Worm (Caenorhabditis elegans): ENCODE measurements around the gene rps-23.

Gene rps-23

ce11 chrIV:12391003-12391637 lies at the start of gene rps-23, which contains the start of gene dpm-3 (continued):
- peak; percentile 92 for TF ChIP-seq mcd-1 (GFP tag; IDR thresholded peaks at IDR 0.05)
- TF ChIP-seq die-1 (tag; optimal IDR thresholded peaks at IDR 0.05): no peak
- no peak for TF ChIP-seq F55B11.4 (tag; optimal IDR thresholded peaks at IDR 0.05; ENCODE audit: borderline replicate concordance, insufficient read depth)
- no peak for TF ChIP-seq F37B4.10 (GFP tag; IDR thresholded peaks at IDR 0.05)
- TF ChIP-seq rcor-1 (GFP tag; IDR thresholded peaks at IDR 0.05): peak; percentile 90
- peak; percentile 68 to 85 for TF ChIP-seq rec-8 (tag; optimal IDR thresholded peaks at IDR 0.05)
- peak; percentile 89 for TF ChIP-seq athp-1 (tag; optimal IDR thresholded peaks at IDR 0.05)
- TF ChIP-seq cebp-2 (GFP tag; IDR thresholded peaks at IDR 0.05): peak; percentile 91; the same call in 1 of the 2 replicates
- peak; percentile 95 for TF ChIP-seq attf-5 (GFP tag; optimal IDR thresholded peaks at IDR 0.05)
- 0 out of 2 replicates have a peak, but pooled peaks have one; percentile 19 for TF ChIP-seq bed-1 (GFP tag; IDR thresholded peaks at IDR 0.05)
- TF ChIP-seq F23B12.7 (tag; optimal IDR thresholded peaks at IDR 0.05; ENCODE audit: insufficient read depth): peak; percentile 93
- peak; percentile 50 for TF ChIP-seq snpc-4 (GFP tag; optimal IDR thresholded peaks at IDR 0.05)
- TF ChIP-seq snpc-4 (tag; optimal IDR thresholded peaks at IDR 0.05): peak; percentile 65 to 82 (median 76)
- TF ChIP-seq B0019.2 (GFP tag; conservative IDR thresholded peaks at IDR 0.05): peak; percentile 96
- peak; percentile 14 for TF ChIP-seq mel-28 (tag; optimal IDR thresholded peaks at IDR 0.05; ENCODE audit: borderline replicate concordance)
- TF ChIP-seq K11D2.4 (GFP tag; IDR thresholded peaks at IDR 0.05): peak; percentile 88
- TF ChIP-seq attf-6 (GFP tag; IDR thresholded peaks at IDR 0.05): peak; percentile 86
- peak; percentile 97 for TF ChIP-seq let-526 (GFP tag; IDR thresholded peaks at IDR 0.05)
- TF ChIP-seq fkh-3 (tag; optimal IDR thresholded peaks at IDR 0.05): no peak
- peak in 2 of 3 experiments; percentile 18 to 86 for TF ChIP-seq lin-35 (GFP tag; optimal IDR thresholded peaks at IDR 0.05)
- TF ChIP-seq Y56A3A.18 (GFP tag; IDR thresholded peaks at IDR 0.05): peak; percentile 84
- TF ChIP-seq madf-6 (GFP tag; IDR thresholded peaks at IDR 0.05): peak; percentile 95
- TF ChIP-seq zim-3 (tag; optimal IDR thresholded peaks at IDR 0.05): peak; percentile 68
- TF ChIP-seq lsl-1 (GFP tag; optimal IDR thresholded peaks at IDR 0.05): peak; percentile 98
- peak; percentile 94 for TF ChIP-seq snpc-1.3 (tag; optimal IDR thresholded peaks at IDR 0.05; ENCODE audit: insufficient read depth)
- TF ChIP-seq ekl-4 (GFP tag; IDR thresholded peaks at IDR 0.05): peak; percentile 95
- peak; percentile 60; the same call in 1 of the 2 replicates for TF ChIP-seq B0336.3 (GFP tag; IDR thresholded peaks at IDR 0.05)
- no peak for TF ChIP-seq hlh-26 (GFP tag; conservative IDR thresholded peaks at IDR 0.05)
- no peak for TF ChIP-seq nfya-1 (tag; optimal IDR thresholded peaks at IDR 0.05; ENCODE audit: borderline replicate concordance, insufficient read depth)
- TF ChIP-seq rpc-1 (optimal IDR thresholded peaks at IDR 0.05): peak; percentile 15
- TF ChIP-seq rpc-1 (tag; optimal IDR thresholded peaks at IDR 0.05): peak; percentile 6
- peak; percentile 61; the same call in 1 of the 2 replicates for TF ChIP-seq lin-26 (GFP tag; IDR thresholded peaks at IDR 0.05)
- no peak for TF ChIP-seq nhr-179 (tag; optimal IDR thresholded peaks at IDR 0.05)
- TF ChIP-seq ZK185.1 (tag; optimal IDR thresholded peaks at IDR 0.05; ENCODE audit: poor library complexity, severe bottlenecking): peak; percentile 91
- TF ChIP-seq cebp-1 (GFP tag; IDR thresholded peaks at IDR 0.05): peak; percentile 83
- peak; percentile 89 for TF ChIP-seq cebp-1 (tag; optimal IDR thresholded peaks at IDR 0.05)
- TF ChIP-seq F10E7.11 (tag; optimal IDR thresholded peaks at IDR 0.05): no peak
- TF ChIP-seq efl-1 (GFP tag; optimal IDR thresholded peaks at IDR 0.05): peak; percentile 60
- TF ChIP-seq dpl-1 (GFP tag; optimal IDR thresholded peaks at IDR 0.05): peak; percentile 46
- peak; percentile 49 for TF ChIP-seq ztf-26 (tag; optimal IDR thresholded peaks at IDR 0.05)
- TF ChIP-seq egrh-3 (GFP tag; IDR thresholded peaks at IDR 0.05): peak; percentile 85
- 0 out of 2 replicates have a peak, but pooled peaks have one; percentile 59 for TF ChIP-seq hmg-20 (GFP tag; IDR thresholded peaks at IDR 0.05)
- TF ChIP-seq mxl-1 (tag; optimal IDR thresholded peaks at IDR 0.05): no peak
- peak; percentile 92 for TF ChIP-seq Y67H2A.10 (GFP tag; conservative IDR thresholded peaks at IDR 0.05)
- no peak for TF ChIP-seq F57A8.1 (GFP tag; optimal IDR thresholded peaks at IDR 0.05)
- no peak for TF ChIP-seq ets-4 (GFP tag; optimal IDR thresholded peaks at IDR 0.05)
- TF ChIP-seq bed-2 (GFP tag; IDR thresholded peaks at IDR 0.05): peak; percentile 96

Measured in whole organism, young adult.